Fruit fly (Drosophila melanogaster): ENCODE measurements around the gene Ssl2.
A peak's percentile ranks its signal among the peaks of the same experiment; 100 is the strongest.

Gene Ssl2

DNA sequence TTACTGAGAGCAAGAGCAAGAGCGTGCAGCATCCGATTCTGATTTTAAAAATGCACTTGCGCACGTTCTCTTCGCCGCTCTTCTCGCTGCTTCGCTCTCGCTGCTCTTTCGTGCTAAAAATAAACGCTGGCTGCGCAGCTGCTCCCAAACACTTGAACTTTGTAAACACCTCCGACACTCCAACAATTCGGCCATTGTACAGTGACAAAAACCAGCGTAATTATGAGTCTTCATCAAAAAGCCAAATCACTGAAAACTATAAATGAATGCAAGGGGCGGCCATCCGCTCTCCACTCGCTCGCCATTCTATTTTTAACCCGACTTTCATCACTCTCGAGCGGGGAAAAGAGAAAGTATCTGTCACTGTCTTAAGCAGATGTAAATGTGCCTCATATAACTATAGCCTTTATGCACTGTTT, 32.2 kb upstream of the Ssl2 start:
- TF ChIP-seq CG8159 (tag; optimal IDR thresholded peaks at IDR 0.05) (peak; percentile 30), fd96Ca (GFP tag; IDR thresholded peaks at IDR 0.05) (no peak), D1 (tag; optimal IDR thresholded peaks at IDR 0.05) (no peak), Pif1B (GFP tag; optimal IDR thresholded peaks at IDR 0.05) (peak; percentile 29), Ets98B (GFP tag; IDR thresholded peaks at IDR 0.05) (no peak), CG12605 (GFP tag; IDR thresholded peaks at IDR 0.05) (no peak), CG14655 (GFP tag; optimal IDR thresholded peaks at IDR 0.05) (peak; percentile 61), CG9948 (tag; optimal IDR thresholded peaks at IDR 0.05) (peak; percentile 18), CG15710 (tag; optimal IDR thresholded peaks at IDR 0.05) (peak; percentile 29), CG4496 (GFP tag; IDR thresholded peaks at IDR 0.05) (no peak), CG17806 (tag; optimal IDR thresholded peaks at IDR 0.05) (peak; percentile 40), CG34367 (tag; optimal IDR thresholded peaks at IDR 0.05) (no peak), Snoo (tag; optimal IDR thresholded peaks at IDR 0.05) (peak; percentile 27), EcR (GFP tag; optimal IDR thresholded peaks at IDR 0.05) (peak; percentile 79), gl (tag; optimal IDR thresholded peaks at IDR 0.05) (no peak), Pif1A (GFP tag; optimal IDR thresholded peaks at IDR 0.05) (peak; percentile 52), CG10348 (GFP tag; IDR thresholded peaks at IDR 0.05) (no peak), CG32121 (GFP tag; IDR thresholded peaks at IDR 0.05) (no peak), rn (GFP tag; IDR thresholded peaks at IDR 0.05) (no peak), CG13204 (GFP tag; optimal IDR thresholded peaks at IDR 0.05) (peak; percentile 5), CG8301 (tag; optimal IDR thresholded peaks at IDR 0.05) (peak; percentile 37)

- TF ChIP-seq EcR (GFP tag; optimal IDR thresholded peaks at IDR 0.05) (peak; percentile 96), CG9948 (tag; optimal IDR thresholded peaks at IDR 0.05) (no peak), CG4496 (GFP tag; IDR thresholded peaks at IDR 0.05) (no peak), CG14655 (GFP tag; optimal IDR thresholded peaks at IDR 0.05) (no peak)
Measured at dm6 chr3R:29063921-29064460, 31.5 kb upstream of the Ssl2 start.

DNA sequence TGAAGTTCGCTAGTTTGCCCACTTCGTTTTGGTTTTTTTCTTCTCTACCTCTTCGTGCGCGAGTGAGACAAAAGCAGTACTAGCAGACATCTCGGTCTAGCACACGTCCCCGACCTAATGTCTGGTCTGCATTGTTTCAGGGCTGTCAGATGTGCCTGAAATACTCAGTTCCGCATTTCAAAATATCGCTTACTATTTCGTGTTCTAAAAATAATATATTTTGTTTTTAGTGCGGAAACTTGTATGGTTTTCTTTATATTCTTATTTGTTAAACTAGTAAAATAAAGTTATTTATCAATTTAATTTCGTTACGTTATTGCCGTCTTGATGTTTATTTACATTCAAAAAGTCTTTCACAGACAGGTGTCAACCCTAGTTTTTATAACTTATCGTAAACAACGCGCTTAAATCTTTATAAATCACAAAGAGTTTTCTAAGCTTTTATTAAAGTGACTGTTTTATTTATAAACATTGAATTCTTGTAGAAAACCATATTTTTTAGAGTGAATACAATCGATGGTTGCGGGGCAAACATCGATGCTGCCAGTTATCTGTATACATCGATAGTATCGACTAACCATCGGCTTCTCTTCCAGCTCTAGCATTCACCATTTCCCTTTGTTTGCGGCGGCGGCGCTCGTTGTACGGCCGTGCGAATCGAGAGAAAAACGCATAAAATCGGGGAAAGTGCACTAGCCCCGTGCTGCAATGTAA, 30.9 kb upstream of the Ssl2 start:
- TF ChIP-seq CG17806 (tag; optimal IDR thresholded peaks at IDR 0.05) (peak; percentile 75), rn (GFP tag; IDR thresholded peaks at IDR 0.05) (no peak), CG34367 (tag; optimal IDR thresholded peaks at IDR 0.05) (peak; percentile 42), Pif1B (GFP tag; optimal IDR thresholded peaks at IDR 0.05) (peak; percentile 62), Pif1A (GFP tag; optimal IDR thresholded peaks at IDR 0.05) (peak; percentile 59), CG4496 (GFP tag; IDR thresholded peaks at IDR 0.05) (no peak), CG8301 (tag; optimal IDR thresholded peaks at IDR 0.05) (peak; percentile 56), CG12605 (GFP tag; IDR thresholded peaks at IDR 0.05) (no peak), Snoo (tag; optimal IDR thresholded peaks at IDR 0.05) (peak; percentile 46), CG8159 (tag; optimal IDR thresholded peaks at IDR 0.05) (peak; percentile 82), fd96Ca (GFP tag; IDR thresholded peaks at IDR 0.05) (no peak), CG13204 (GFP tag; optimal IDR thresholded peaks at IDR 0.05) (no peak), D1 (tag; optimal IDR thresholded peaks at IDR 0.05) (no peak), EcR (GFP tag; optimal IDR thresholded peaks at IDR 0.05) (no peak), CG9948 (tag; optimal IDR thresholded peaks at IDR 0.05) (peak; percentile 71), CG32121 (GFP tag; IDR thresholded peaks at IDR 0.05) (no peak), CG15710 (tag; optimal IDR thresholded peaks at IDR 0.05) (peak; percentile 80), CG10348 (GFP tag; IDR thresholded peaks at IDR 0.05) (no peak), CG14655 (GFP tag; optimal IDR thresholded peaks at IDR 0.05) (peak; percentile 75), Ets98B (GFP tag; IDR thresholded peaks at IDR 0.05) (no peak), gl (tag; optimal IDR thresholded peaks at IDR 0.05) (no peak)

dm6 chr3R:29062717-29063206, 30.3 kb upstream of the Ssl2 start, which contains the start of the genes Cul5 and Bicra:
TSS of gene Cul5 (minus strand) at chr3R:29062975.
TSS of gene Bicra (plus strand) at chr3R:29063040.
- TF ChIP-seq CG34367 (tag; optimal IDR thresholded peaks at IDR 0.05): no peak
- no peak for TF ChIP-seq CG14655 (GFP tag; optimal IDR thresholded peaks at IDR 0.05)
- peak; percentile 51; the same call in 1 of the 2 replicates for TF ChIP-seq CG12605 (GFP tag; IDR thresholded peaks at IDR 0.05)
- peak; percentile 94 for TF ChIP-seq EcR (GFP tag; optimal IDR thresholded peaks at IDR 0.05)

- TF ChIP-seq CG9948 (tag; optimal IDR thresholded peaks at IDR 0.05): no peak
- no peak for TF ChIP-seq CG4496 (GFP tag; IDR thresholded peaks at IDR 0.05)
- TF ChIP-seq Snoo (tag; optimal IDR thresholded peaks at IDR 0.05): no peak
- no peak for TF ChIP-seq Pif1A (GFP tag; optimal IDR thresholded peaks at IDR 0.05)
- TF ChIP-seq CG10348 (GFP tag; IDR thresholded peaks at IDR 0.05): no peak
Measured at dm6 chr3R:29059385-29059784, 26.9 kb upstream of the Ssl2 start.

DNA sequence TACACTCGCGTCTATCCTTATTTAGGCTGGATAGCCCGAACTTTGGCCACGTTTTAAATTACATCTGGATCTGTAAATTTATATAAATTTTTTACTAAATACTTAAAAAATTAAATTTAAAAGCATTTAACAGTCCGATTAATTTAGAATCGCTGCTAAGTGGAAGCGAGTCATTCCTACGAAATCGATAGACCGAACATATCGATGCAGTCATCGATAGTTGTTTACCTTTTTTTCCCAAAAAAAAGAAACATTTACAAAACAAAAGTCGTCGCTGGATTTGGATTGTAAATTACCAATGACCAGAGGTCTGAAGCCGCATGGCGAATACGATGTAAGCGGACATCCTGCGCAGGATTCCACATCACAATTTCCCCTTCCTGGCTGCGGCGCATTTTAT, 23.3 kb upstream of the Ssl2 start, which contains the start of gene Sirt7:
Gene Sirt7 (plus strand): TSS at position 218 of the 400 bp plus-strand sequence.
- TF ChIP-seq CG17806 (tag; optimal IDR thresholded peaks at IDR 0.05): peak; percentile 66
- peak; percentile 83 for TF ChIP-seq CG34367 (tag; optimal IDR thresholded peaks at IDR 0.05)
- TF ChIP-seq EcR (GFP tag; optimal IDR thresholded peaks at IDR 0.05): no peak
- TF ChIP-seq CG13204 (GFP tag; optimal IDR thresholded peaks at IDR 0.05): no peak
- TF ChIP-seq CG15710 (tag; optimal IDR thresholded peaks at IDR 0.05): peak; percentile 73
- peak; percentile 78 for TF ChIP-seq gl (tag; optimal IDR thresholded peaks at IDR 0.05)
- peak; percentile 87 for TF ChIP-seq CG12605 (GFP tag; IDR thresholded peaks at IDR 0.05)
- peak; percentile 89 for TF ChIP-seq fd96Ca (GFP tag; IDR thresholded peaks at IDR 0.05)
- peak; percentile 89 for TF ChIP-seq CG4496 (GFP tag; IDR thresholded peaks at IDR 0.05)
- peak; percentile 82 for TF ChIP-seq Ets98B (GFP tag; IDR thresholded peaks at IDR 0.05)
- TF ChIP-seq CG10348 (GFP tag; IDR thresholded peaks at IDR 0.05): no peak
- no peak for TF ChIP-seq Pif1A (GFP tag; optimal IDR thresholded peaks at IDR 0.05)
- peak; percentile 77 for TF ChIP-seq CG8159 (tag; optimal IDR thresholded peaks at IDR 0.05)
- TF ChIP-seq rn (GFP tag; IDR thresholded peaks at IDR 0.05): peak; percentile 56; the same call in 1 of the 2 replicates
- TF ChIP-seq Snoo (tag; optimal IDR thresholded peaks at IDR 0.05): peak; percentile 67
- peak; percentile 64 for TF ChIP-seq CG9948 (tag; optimal IDR thresholded peaks at IDR 0.05)
- TF ChIP-seq D1 (tag; optimal IDR thresholded peaks at IDR 0.05): no peak
- peak; percentile 82 for TF ChIP-seq CG14655 (GFP tag; optimal IDR thresholded peaks at IDR 0.05)
- peak; percentile 85 for TF ChIP-seq CG32121 (GFP tag; IDR thresholded peaks at IDR 0.05)
